Fruit fly (Drosophila melanogaster) whole organism, adult: ENCODE data around the gene Pp2C1.

Source experiments
- CG11617 ChIP-seq: fragments of 200-800 bp; sonication (Bioruptor generic); optimal IDR thresholded peaks from 2 replicates; lab custom pipeline; 2017; ENCODE audit warnings: mild to moderate bottlenecking, missing biosample characterization, missing genetic modification reagents, missing genetic modification characterization
- CG5204 ChIP-seq: fragments of 200-800 bp; sonication (Bioruptor generic); optimal IDR thresholded peaks from 2 replicates; lab custom pipeline; 2016; ENCODE audit warnings: missing biosample characterization, missing genetic modification characterization
- CG7045 ChIP-seq: fragments of 200-800 bp; sonication (Bioruptor generic); optimal IDR thresholded peaks from 2 replicates; lab custom pipeline; 2017; ENCODE audit warnings: missing biosample characterization, mild to moderate bottlenecking, missing genetic modification characterization
- Clk ChIP-seq: fragments of 200-800 bp; sonication (Bioruptor generic); optimal IDR thresholded peaks from 2 replicates; lab custom pipeline; 2017; ENCODE audit warnings: missing biosample characterization, missing genetic modification characterization

DNA sequence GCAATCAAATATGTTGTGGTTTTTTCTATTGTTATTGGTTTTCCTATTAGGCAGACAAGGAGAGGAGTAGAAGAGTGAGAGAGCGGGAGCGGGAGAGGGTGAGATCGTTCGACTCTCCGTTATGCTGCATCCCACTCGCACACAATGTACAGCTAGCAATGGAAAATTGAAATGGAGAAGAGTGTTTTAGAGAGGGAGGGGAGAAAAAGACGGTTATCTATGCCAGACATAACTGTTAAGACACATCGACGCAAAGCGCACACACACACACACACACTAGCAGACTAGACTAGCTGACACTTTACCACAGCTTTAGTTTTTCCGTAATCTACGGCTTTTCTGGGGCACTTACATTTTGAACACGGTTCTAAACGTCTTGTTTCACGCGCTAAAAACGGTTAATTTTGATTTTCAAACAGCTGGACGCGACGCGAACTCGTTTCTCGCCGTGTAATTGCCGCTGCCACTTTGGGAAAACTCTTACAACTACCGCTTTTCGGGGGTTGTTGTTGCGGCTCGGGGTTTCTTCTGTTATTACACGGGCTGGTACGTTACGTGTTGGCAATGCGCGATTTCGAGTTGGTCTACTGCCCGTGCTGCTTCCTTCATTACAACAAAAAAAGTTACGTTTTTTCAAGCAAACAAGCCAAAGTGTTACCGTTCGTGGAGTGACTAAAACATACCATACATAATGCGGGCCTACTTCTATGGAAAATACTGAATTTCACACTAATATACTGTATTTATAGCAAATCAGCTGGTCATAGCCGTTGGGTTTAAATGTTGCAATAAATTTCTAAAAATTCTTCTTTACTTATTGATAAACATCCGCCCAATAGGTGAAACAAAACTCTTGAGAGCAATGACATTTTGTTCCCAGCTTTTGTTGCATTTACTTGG, 7.5 kb downstream of the Pp2C1 start, which contains the start of gene fzr:
- TF ChIP-seq CG5204 (GFP tag; lab: Kevin White, UChicago) (no peak), CG7045 (no peak), CG11617 (no peak), Clk (GFP tag; lab: Kevin White, UChicago) (no peak)
